Fruit fly (Drosophila melanogaster) whole organism, prepupa: Measurements from ENCODE around the gene CG3769.

ENCODE experiments used
- Blimp-1 ChIP-seq: fragments of 200-800 bp; sonication (Bioruptor generic); optimal IDR thresholded peaks from 3 replicates; lab custom pipeline; 2017; ENCODE audit warnings: missing biosample characterization, missing genetic modification characterization, mild to moderate bottlenecking, moderate library complexity, missing genetic modification reagents
- CG10669 ChIP-seq: fragments of 200-800 bp; sonication (Bioruptor generic); optimal IDR thresholded peaks from 3 replicates; lab custom pipeline; 2018; ENCODE audit warnings: missing biosample characterization, mild to moderate bottlenecking, missing genetic modification characterization, moderate library complexity
- CG11294 ChIP-seq: fragments of 200-800 bp; sonication (Bioruptor generic); IDR thresholded peaks from 2 replicates; pipeline ENCODE4 v1.3.6; 2022; ENCODE audit warnings: missing biosample characterization, missing genetic modification characterization
- CG11762 ChIP-seq: fragments of 200-800 bp; sonication (Bioruptor generic); optimal IDR thresholded peaks from 3 replicates; lab custom pipeline; 2016; ENCODE audit warnings: missing biosample characterization, missing genetic modification characterization; ENCODE audit not compliant: insufficient read depth
- CG11902 ChIP-seq: fragments of 200-800 bp; sonication (Bioruptor generic); optimal IDR thresholded peaks from 3 replicates; lab custom pipeline; 2016; ENCODE audit warnings: missing biosample characterization, missing genetic modification characterization
- CG15336 ChIP-seq: fragments of 200-800 bp; sonication (Bioruptor generic); IDR thresholded peaks from 2 replicates; pipeline ENCODE4 v1.3.6; 2022; ENCODE audit warnings: missing biosample characterization, missing genetic modification characterization
- CG16779 ChIP-seq: fragments of 200-800 bp; sonication (Bioruptor generic); optimal IDR thresholded peaks from 3 replicates; lab custom pipeline; 2017; ENCODE audit warnings: missing biosample characterization, mild to moderate bottlenecking, missing genetic modification characterization
- CG3032 ChIP-seq: fragments of 200-800 bp; optimal IDR thresholded peaks from 2 replicates; lab custom pipeline; 2019; ENCODE audit warnings: missing biosample characterization, mild to moderate bottlenecking, missing genetic modification characterization, moderate library complexity
- CG31627 ChIP-seq: fragments of 200-800 bp; sonication (Bioruptor generic); optimal IDR thresholded peaks from 3 replicates; lab custom pipeline; 2016; ENCODE audit warnings: missing biosample characterization, missing genetic modification characterization
- CG34406 ChIP-seq: fragments of 200-800 bp; sonication (Bioruptor generic); optimal IDR thresholded peaks from 3 replicates; lab custom pipeline; 2016; ENCODE audit warnings: missing biosample characterization, missing genetic modification characterization
- CG3919 ChIP-seq: fragments of 200-800 bp; sonication (Bioruptor generic); optimal IDR thresholded peaks from 3 replicates; lab custom pipeline; 2016; ENCODE audit warnings: missing biosample characterization, missing genetic modification characterization
- CG4318 ChIP-seq: fragments of 200-800 bp; sonication (Bioruptor generic); optimal IDR thresholded peaks from 3 replicates; lab custom pipeline; 2017; ENCODE audit warnings: missing biosample characterization, mild to moderate bottlenecking, missing genetic modification characterization
- CG6276 ChIP-seq: fragments of 200-800 bp; sonication (Bioruptor generic); optimal IDR thresholded peaks from 2 replicates; lab custom pipeline; 2017; ENCODE audit warnings: missing biosample characterization, mild to moderate bottlenecking, missing genetic modification characterization
- CG6792 ChIP-seq: fragments of 200-800 bp; sonication (Bioruptor generic); optimal IDR thresholded peaks from 3 replicates; lab custom pipeline; 2016; ENCODE audit warnings: missing biosample characterization, missing genetic modification characterization
- CG6808 ChIP-seq: fragments of 200-800 bp; sonication (Bioruptor generic); optimal IDR thresholded peaks from 3 replicates; lab custom pipeline; 2017; ENCODE audit warnings: missing biosample characterization, missing genetic modification characterization, mild to moderate bottlenecking, moderate library complexity, missing genetic modification reagents
- CG6854 ChIP-seq: fragments of 200-800 bp; sonication (Bioruptor generic); optimal IDR thresholded peaks from 2 replicates; lab custom pipeline; 2017; ENCODE audit warnings: missing biosample characterization, mild to moderate bottlenecking, missing genetic modification characterization
- CG7368 ChIP-seq: fragments of 200-800 bp; sonication (Bioruptor generic); optimal IDR thresholded peaks from 3 replicates; lab custom pipeline; 2016; ENCODE audit warnings: missing biosample characterization, missing genetic modification characterization
- CG8632 ChIP-seq: fragments of 200-800 bp; sonication (Bioruptor generic); optimal IDR thresholded peaks from 3 replicates; lab custom pipeline; 2016; ENCODE audit warnings: missing biosample characterization, missing genetic modification characterization
- CG9139 ChIP-seq: fragments of 200-800 bp; sonication (Bioruptor generic); optimal IDR thresholded peaks from 3 replicates; lab custom pipeline; 2017; ENCODE audit warnings: missing biosample characterization, mild to moderate bottlenecking, missing genetic modification characterization
- Eip75B ChIP-seq: fragments of 200-800 bp; sonication (Bioruptor generic); optimal IDR thresholded peaks from 3 replicates; lab custom pipeline; 2016; ENCODE audit warnings: missing biosample characterization, missing genetic modification characterization
- Eip78C ChIP-seq: fragments of 200-800 bp; sonication (Bioruptor generic); peaks from one replicate; lab custom pipeline; 2016; ENCODE audit warnings: missing biosample characterization, missing genetic modification characterization
- Eip93F ChIP-seq: fragments of 200-800 bp; sonication (Bioruptor generic); optimal IDR thresholded peaks from 2 replicates; lab custom pipeline; 2016; ENCODE audit warnings: missing biosample characterization, mild to moderate bottlenecking, missing genetic modification characterization
- Ets21C ChIP-seq: fragments of 200-800 bp; sonication (Bioruptor generic); optimal IDR thresholded peaks from 3 replicates; lab custom pipeline; 2016; ENCODE audit warnings: missing biosample characterization, missing genetic modification characterization
- Gug ChIP-seq: fragments of 200-800 bp; sonication (Bioruptor generic); IDR thresholded peaks from 2 replicates; pipeline ENCODE4 v1.3.6; 2022; ENCODE audit warnings: missing biosample characterization, missing genetic modification characterization
- Hr38 ChIP-seq: sonication (Bioruptor generic); optimal IDR thresholded peaks from 2 replicates; lab custom pipeline; 2016; ENCODE audit warnings: missing biosample characterization, missing genetic modification characterization
- Hr39 ChIP-seq: fragments of 200-800 bp; sonication (Bioruptor generic); optimal IDR thresholded peaks from 2 replicates; lab custom pipeline; 2016; ENCODE audit warnings: missing biosample characterization, missing genetic modification characterization
- Met ChIP-seq: fragments of 200-800 bp; sonication (Bioruptor generic); optimal IDR thresholded peaks from 3 replicates; lab custom pipeline; 2016; ENCODE audit warnings: missing biosample characterization, missing genetic modification characterization
- OdsH ChIP-seq: fragments of 200-800 bp; sonication (Bioruptor generic); optimal IDR thresholded peaks from 3 replicates; lab custom pipeline; 2016; ENCODE audit warnings: missing biosample characterization, missing genetic modification characterization
- Smox ChIP-seq: fragments of 200-800 bp; sonication (Bioruptor generic); optimal IDR thresholded peaks from 3 replicates; lab custom pipeline; 2016; ENCODE audit warnings: missing biosample characterization, missing genetic modification characterization
- Sox102F ChIP-seq: fragments of 200-800 bp; sonication (Bioruptor generic); optimal IDR thresholded peaks from 2 replicates; lab custom pipeline; 2016; ENCODE audit warnings: missing biosample characterization, mild to moderate bottlenecking, missing genetic modification characterization
- Sox14 ChIP-seq: fragments of 200-800 bp; sonication (Bioruptor generic); optimal IDR thresholded peaks from 3 replicates; lab custom pipeline; 2016; ENCODE audit warnings: missing biosample characterization, missing genetic modification characterization
- Sox15 ChIP-seq: fragments of 200-800 bp; sonication (Bioruptor generic); optimal IDR thresholded peaks from 3 replicates; lab custom pipeline; 2016; ENCODE audit warnings: missing biosample characterization, missing genetic modification characterization
- achi ChIP-seq: fragments of 200-800 bp; sonication (Bioruptor generic); optimal IDR thresholded peaks from 3 replicates; lab custom pipeline; 2016; ENCODE audit warnings: missing biosample characterization, missing genetic modification characterization
- cyc ChIP-seq: fragments of 200-800 bp; sonication (Bioruptor generic); optimal IDR thresholded peaks from 3 replicates; lab custom pipeline; 2016; ENCODE audit warnings: missing biosample characterization, missing genetic modification characterization
- dac ChIP-seq: fragments of 200-800 bp; sonication (Bioruptor generic); optimal IDR thresholded peaks from 2 replicates; lab custom pipeline; 2017; ENCODE audit warnings: missing biosample characterization, mild to moderate bottlenecking, missing genetic modification characterization
- dsx ChIP-seq: fragments of 200-800 bp; optimal IDR thresholded peaks from 3 replicates; lab custom pipeline; 2019; ENCODE audit warnings: missing biosample characterization, mild to moderate bottlenecking, missing genetic modification characterization, moderate library complexity; ENCODE audit not compliant: poor library complexity, severe bottlenecking
- esn ChIP-seq: fragments of 200-800 bp; sonication (Bioruptor generic); optimal IDR thresholded peaks from 2 replicates; lab custom pipeline; 2016; ENCODE audit warnings: missing biosample characterization, mild to moderate bottlenecking, missing genetic modification characterization, moderate library complexity
- fd59A ChIP-seq: fragments of 200-800 bp; sonication (Bioruptor generic); optimal IDR thresholded peaks from 2 replicates; lab custom pipeline; 2017; ENCODE audit warnings: missing biosample characterization, mild to moderate bottlenecking, missing genetic modification characterization, missing genetic modification reagents
- fd85E ChIP-seq: fragments of 200-800 bp; sonication (Bioruptor generic); optimal IDR thresholded peaks from 3 replicates; lab custom pipeline; 2016; ENCODE audit warnings: missing biosample characterization, missing genetic modification characterization
- fkh ChIP-seq: fragments of 200-800 bp; sonication (Bioruptor generic); optimal IDR thresholded peaks from 3 replicates; lab custom pipeline; 2017; ENCODE audit warnings: missing biosample characterization, mild to moderate bottlenecking, missing genetic modification characterization, moderate library complexity
- lz ChIP-seq: fragments of 200-800 bp; sonication (Bioruptor generic); optimal IDR thresholded peaks from 3 replicates; lab custom pipeline; 2016; ENCODE audit warnings: missing biosample characterization, missing genetic modification characterization
- net ChIP-seq: fragments of 200-800 bp; sonication (Bioruptor generic); optimal IDR thresholded peaks from 3 replicates; lab custom pipeline; 2016; ENCODE audit warnings: missing biosample characterization, missing genetic modification characterization
- pdm3 ChIP-seq: fragments of 200-800 bp; sonication (Bioruptor generic); optimal IDR thresholded peaks from 3 replicates; lab custom pipeline; 2016; ENCODE audit warnings: missing biosample characterization, missing genetic modification characterization
- spab ChIP-seq: fragments of 200-800 bp; sonication (Bioruptor generic); optimal IDR thresholded peaks from 2 replicates; lab custom pipeline; 2017; ENCODE audit warnings: missing biosample characterization, mild to moderate bottlenecking, missing genetic modification characterization, missing genetic modification reagents
- ss ChIP-seq, 2 experiments: fragments of 200-800 bp; sonication (Bioruptor generic); optimal IDR thresholded peaks; 2 replicates in 1 of 2; 3 replicates in 1 of 2; lab custom pipeline; 2017 to 2018; ENCODE audit warnings: mild to moderate bottlenecking in 2 of 2, missing biosample characterization in 2 of 2, missing genetic modification characterization in 2 of 2, moderate library complexity in 1 of 2
- svp ChIP-seq: fragments of 200-800 bp; sonication (Bioruptor generic); peaks from one replicate; lab custom pipeline; 2016; ENCODE audit warnings: missing biosample characterization, missing genetic modification characterization
- topi ChIP-seq: fragments of 200-800 bp; sonication (Bioruptor generic); optimal IDR thresholded peaks from 3 replicates; lab custom pipeline; 2016; ENCODE audit warnings: missing biosample characterization, missing genetic modification characterization
- vri ChIP-seq: fragments of 200-800 bp; sonication (Bioruptor generic); optimal IDR thresholded peaks from 3 replicates; lab custom pipeline; 2016; ENCODE audit warnings: missing biosample characterization, mild to moderate bottlenecking, missing genetic modification characterization

CG3769 gene

dm6 chr2L:9427570-9427969, 7.6 kb upstream of the CG3769 start, which contains the start of gene CG42847:
Gene CG42847 (plus strand): TSS chr2L:9427870.
- no peak for TF ChIP-seq CG10669
- no peak for TF ChIP-seq Sox15 (GFP tag; lab: Kevin White, UChicago)
- no peak for TF ChIP-seq Smox (GFP tag; lab: Kevin White, UChicago)
- TF ChIP-seq Sox14 (GFP tag; lab: Kevin White, UChicago) = no peak
- no peak for TF ChIP-seq vri (GFP tag; lab: Kevin White, UChicago)
- no peak for TF ChIP-seq Eip93F (GFP tag; lab: Kevin White, UChicago)
- TF ChIP-seq CG11902 (GFP tag; lab: Kevin White, UChicago) = no peak

dm6 chr2L:9430992-9431602, 4.1 kb upstream of the CG3769 start, which contains the start of the genes FucTB and scat:
Gene FucTB (minus strand): TSS chr2L:9431052.
Gene scat (plus strand): TSS chr2L:9431405.
- TF ChIP-seq OdsH (GFP tag; lab: Kevin White, UChicago) (peak; percentile 89), CG6854 (peak; percentile 27), Hr38 (GFP tag; lab: Kevin White, UChicago) (no peak), fd59A (GFP tag; lab: Kevin White, UChicago) (peak; percentile 61), spab (GFP tag; lab: Kevin White, UChicago) (peak; percentile 68), CG11902 (GFP tag; lab: Kevin White, UChicago) (peak; percentile 84), svp (GFP tag; lab: Kevin White, UChicago) (peak; percentile 81), Met (peak; percentile 66), ss (GFP tag; optimal IDR thresholded peaks at IDR 0.05; lab: Kevin White, UChicago) (peak; percentile 62 to 76), CG9139 (GFP tag; lab: Kevin White, UChicago) (peak; percentile 31), Sox14 (GFP tag; lab: Kevin White, UChicago) (peak; percentile 63), Eip93F (GFP tag; lab: Kevin White, UChicago) (peak; percentile 72), CG8632 (peak; percentile 80), dsx (peak; percentile 77), net (peak; percentile 49), Gug (GFP tag; lab: Robert Waterston, UW) (peak; percentile 78), CG11762 (GFP tag; lab: Kevin White, UChicago) (peak; percentile 59), fd85E (GFP tag; lab: Kevin White, UChicago) (peak; percentile 22), achi (GFP tag; lab: Kevin White, UChicago) (peak; percentile 96), CG6276 (GFP tag; lab: Kevin White, UChicago) (no peak), Blimp-1 (peak; percentile 67), CG3919 (GFP tag; lab: Kevin White, UChicago) (peak; percentile 87), CG15336 (GFP tag; lab: Robert Waterston, UW) (peak; percentile 69; the same call in 1 of the 2 replicates), CG11294 (GFP tag; lab: Robert Waterston, UW) (peak; percentile 81), vri (GFP tag; lab: Kevin White, UChicago) (peak; percentile 60), lz (GFP tag; lab: Kevin White, UChicago) (peak; percentile 79), CG6808 (GFP tag; lab: Kevin White, UChicago) (peak; percentile 73), CG10669 (peak; percentile 76), topi (peak; percentile 68), CG34406 (GFP tag; lab: Kevin White, UChicago) (peak; percentile 86), CG3032 (tag; lab: Kevin White, UChicago) (peak; percentile 93), dac (GFP tag; lab: Kevin White, UChicago) (peak; percentile 81), Ets21C (GFP tag; lab: Kevin White, UChicago) (peak; percentile 67), CG31627 (peak; percentile 76), CG7368 (peak; percentile 44), Eip75B (GFP tag; lab: Kevin White, UChicago) (peak; percentile 52), Hr39 (GFP tag; lab: Kevin White, UChicago) (peak; percentile 74), CG4318 (GFP tag; lab: Kevin White, UChicago) (peak; percentile 95), fkh (GFP tag; lab: Kevin White, UChicago) (peak; percentile 50), pdm3 (peak; percentile 75), Sox102F (peak; percentile 73), CG6792 (GFP tag; lab: Kevin White, UChicago) (peak; percentile 78), CG16779 (tag; lab: Kevin White, UChicago) (peak; percentile 41), Eip78C (GFP tag; lab: Kevin White, UChicago) (peak; percentile 83), esn (GFP tag; lab: Kevin White, UChicago) (peak; percentile 80), cyc (GFP tag; lab: Kevin White, UChicago) (peak; percentile 72)
